Fruit fly (Drosophila melanogaster) whole organism, prepupa: ENCODE results near the gene CG15880.

Experiments used
- Blimp-1 ChIP-seq: fragments of 200-800 bp; sonication (Bioruptor generic); optimal IDR thresholded peaks from 3 replicates; lab custom pipeline; 2017; ENCODE audit warnings: missing biosample characterization, missing genetic modification characterization, mild to moderate bottlenecking, moderate library complexity, missing genetic modification reagents
- CG10631 ChIP-seq: fragments of 200-800 bp; sonication (Bioruptor generic); optimal IDR thresholded peaks from 2 replicates; lab custom pipeline; 2016; ENCODE audit warnings: missing biosample characterization, missing genetic modification characterization
- CG11902 ChIP-seq: fragments of 200-800 bp; sonication (Bioruptor generic); optimal IDR thresholded peaks from 3 replicates; lab custom pipeline; 2016; ENCODE audit warnings: missing biosample characterization, missing genetic modification characterization
- CG15336 ChIP-seq: fragments of 200-800 bp; sonication (Bioruptor generic); IDR thresholded peaks from 2 replicates; pipeline ENCODE4 v1.3.6; 2022; ENCODE audit warnings: missing biosample characterization, missing genetic modification characterization
- CG16779 ChIP-seq: fragments of 200-800 bp; sonication (Bioruptor generic); optimal IDR thresholded peaks from 3 replicates; lab custom pipeline; 2017; ENCODE audit warnings: missing biosample characterization, mild to moderate bottlenecking, missing genetic modification characterization
- CG31627 ChIP-seq: fragments of 200-800 bp; sonication (Bioruptor generic); optimal IDR thresholded peaks from 3 replicates; lab custom pipeline; 2016; ENCODE audit warnings: missing biosample characterization, missing genetic modification characterization
- CG3919 ChIP-seq: fragments of 200-800 bp; sonication (Bioruptor generic); optimal IDR thresholded peaks from 3 replicates; lab custom pipeline; 2016; ENCODE audit warnings: missing biosample characterization, missing genetic modification characterization
- CG6163 ChIP-seq: fragments of 200-800 bp; sonication (Bioruptor generic); IDR thresholded peaks from 3 replicates; pipeline ENCODE4 v1.3.6; 2022; ENCODE audit warnings: missing biosample characterization, missing genetic modification characterization
- CG6792 ChIP-seq: fragments of 200-800 bp; sonication (Bioruptor generic); optimal IDR thresholded peaks from 3 replicates; lab custom pipeline; 2016; ENCODE audit warnings: missing biosample characterization, missing genetic modification characterization
- CG7368 ChIP-seq: fragments of 200-800 bp; sonication (Bioruptor generic); optimal IDR thresholded peaks from 3 replicates; lab custom pipeline; 2016; ENCODE audit warnings: missing biosample characterization, missing genetic modification characterization
- CG8119 ChIP-seq: fragments of 200-800 bp; sonication (Bioruptor generic); IDR thresholded peaks from 3 replicates; pipeline ENCODE4 v1.3.6; 2022; ENCODE audit warnings: missing biosample characterization, missing genetic modification characterization
- CG8632 ChIP-seq: fragments of 200-800 bp; sonication (Bioruptor generic); optimal IDR thresholded peaks from 3 replicates; lab custom pipeline; 2016; ENCODE audit warnings: missing biosample characterization, missing genetic modification characterization
- Eip75B ChIP-seq: fragments of 200-800 bp; sonication (Bioruptor generic); optimal IDR thresholded peaks from 3 replicates; lab custom pipeline; 2016; ENCODE audit warnings: missing biosample characterization, missing genetic modification characterization
- Eip78C ChIP-seq: fragments of 200-800 bp; sonication (Bioruptor generic); peaks from one replicate; lab custom pipeline; 2016; ENCODE audit warnings: missing biosample characterization, missing genetic modification characterization
- Ets21C ChIP-seq: fragments of 200-800 bp; sonication (Bioruptor generic); optimal IDR thresholded peaks from 3 replicates; lab custom pipeline; 2016; ENCODE audit warnings: missing biosample characterization, missing genetic modification characterization
- Ets96B ChIP-seq: fragments of 200-800 bp; optimal IDR thresholded peaks from 2 replicates; lab custom pipeline; 2019; ENCODE audit warnings: missing biosample characterization, mild to moderate bottlenecking, missing genetic modification characterization, moderate library complexity
- Gug ChIP-seq: fragments of 200-800 bp; sonication (Bioruptor generic); IDR thresholded peaks from 2 replicates; pipeline ENCODE4 v1.3.6; 2022; ENCODE audit warnings: missing biosample characterization, missing genetic modification characterization
- Hr39 ChIP-seq: fragments of 200-800 bp; sonication (Bioruptor generic); optimal IDR thresholded peaks from 2 replicates; lab custom pipeline; 2016; ENCODE audit warnings: missing biosample characterization, missing genetic modification characterization
- Lpt ChIP-seq: fragments of 200-800 bp; sonication (Bioruptor generic); optimal IDR thresholded peaks from 3 replicates; lab custom pipeline; 2016; ENCODE audit warnings: missing biosample characterization, missing genetic modification characterization
- Met ChIP-seq: fragments of 200-800 bp; sonication (Bioruptor generic); optimal IDR thresholded peaks from 3 replicates; lab custom pipeline; 2016; ENCODE audit warnings: missing biosample characterization, missing genetic modification characterization
- OdsH ChIP-seq: fragments of 200-800 bp; sonication (Bioruptor generic); optimal IDR thresholded peaks from 3 replicates; lab custom pipeline; 2016; ENCODE audit warnings: missing biosample characterization, missing genetic modification characterization
- Sox102F ChIP-seq: fragments of 200-800 bp; sonication (Bioruptor generic); optimal IDR thresholded peaks from 2 replicates; lab custom pipeline; 2016; ENCODE audit warnings: missing biosample characterization, mild to moderate bottlenecking, missing genetic modification characterization
- Sox14 ChIP-seq: fragments of 200-800 bp; sonication (Bioruptor generic); optimal IDR thresholded peaks from 3 replicates; lab custom pipeline; 2016; ENCODE audit warnings: missing biosample characterization, missing genetic modification characterization
- achi ChIP-seq: fragments of 200-800 bp; sonication (Bioruptor generic); optimal IDR thresholded peaks from 3 replicates; lab custom pipeline; 2016; ENCODE audit warnings: missing biosample characterization, missing genetic modification characterization
- acj6 ChIP-seq: fragments of 200-800 bp; sonication (Bioruptor generic); optimal IDR thresholded peaks from 3 replicates; lab custom pipeline; 2016; ENCODE audit warnings: missing biosample characterization, missing genetic modification characterization
- cyc ChIP-seq: fragments of 200-800 bp; sonication (Bioruptor generic); optimal IDR thresholded peaks from 3 replicates; lab custom pipeline; 2016; ENCODE audit warnings: missing biosample characterization, missing genetic modification characterization
- dac ChIP-seq: fragments of 200-800 bp; sonication (Bioruptor generic); optimal IDR thresholded peaks from 2 replicates; lab custom pipeline; 2017; ENCODE audit warnings: missing biosample characterization, mild to moderate bottlenecking, missing genetic modification characterization
- dsx ChIP-seq: fragments of 200-800 bp; optimal IDR thresholded peaks from 3 replicates; lab custom pipeline; 2019; ENCODE audit warnings: missing biosample characterization, mild to moderate bottlenecking, missing genetic modification characterization, moderate library complexity; ENCODE audit not compliant: poor library complexity, severe bottlenecking
- eg ChIP-seq: fragments of 200-800 bp; sonication (Bioruptor generic); IDR thresholded peaks from 3 replicates; pipeline ENCODE4 v1.3.6; 2022; ENCODE audit warnings: missing biosample characterization, missing genetic modification characterization
- esn ChIP-seq: fragments of 200-800 bp; sonication (Bioruptor generic); optimal IDR thresholded peaks from 2 replicates; lab custom pipeline; 2016; ENCODE audit warnings: missing biosample characterization, mild to moderate bottlenecking, missing genetic modification characterization, moderate library complexity
- fd59A ChIP-seq: fragments of 200-800 bp; sonication (Bioruptor generic); optimal IDR thresholded peaks from 2 replicates; lab custom pipeline; 2017; ENCODE audit warnings: missing biosample characterization, mild to moderate bottlenecking, missing genetic modification characterization, missing genetic modification reagents
- lz ChIP-seq: fragments of 200-800 bp; sonication (Bioruptor generic); optimal IDR thresholded peaks from 3 replicates; lab custom pipeline; 2016; ENCODE audit warnings: missing biosample characterization, missing genetic modification characterization
- net ChIP-seq: fragments of 200-800 bp; sonication (Bioruptor generic); optimal IDR thresholded peaks from 3 replicates; lab custom pipeline; 2016; ENCODE audit warnings: missing biosample characterization, missing genetic modification characterization
- pdm3 ChIP-seq: fragments of 200-800 bp; sonication (Bioruptor generic); optimal IDR thresholded peaks from 3 replicates; lab custom pipeline; 2016; ENCODE audit warnings: missing biosample characterization, missing genetic modification characterization
- ss ChIP-seq, 2 experiments: fragments of 200-800 bp; sonication (Bioruptor generic); optimal IDR thresholded peaks; 2 replicates in 1 of 2; 3 replicates in 1 of 2; lab custom pipeline; 2017 to 2018; ENCODE audit warnings: mild to moderate bottlenecking in 2 of 2, missing biosample characterization in 2 of 2, missing genetic modification characterization in 2 of 2, moderate library complexity in 1 of 2
- svp ChIP-seq: fragments of 200-800 bp; sonication (Bioruptor generic); peaks from one replicate; lab custom pipeline; 2016; ENCODE audit warnings: missing biosample characterization, missing genetic modification characterization
- vri ChIP-seq: fragments of 200-800 bp; sonication (Bioruptor generic); optimal IDR thresholded peaks from 3 replicates; lab custom pipeline; 2016; ENCODE audit warnings: missing biosample characterization, mild to moderate bottlenecking, missing genetic modification characterization

Gene CG15880

dm6 chr2L:865851-866250 is 48.1 kb upstream of the CG15880 start (continued):
- TF ChIP-seq dac = peak; percentile 89
- TF ChIP-seq CG11902 (GFP tag; lab: Kevin White, UChicago) = peak; percentile 97
- peak; percentile 98 for TF ChIP-seq CG15336 (GFP tag; lab: Robert Waterston, UW)
- peak; percentile 94 for TF ChIP-seq Gug (GFP tag; lab: Robert Waterston, UW)
- peak; percentile 96 for TF ChIP-seq CG8632
- peak; percentile 96 for TF ChIP-seq Sox102F (GFP tag; lab: Kevin White, UChicago)
- peak; percentile 97 for TF ChIP-seq achi (GFP tag; lab: Kevin White, UChicago)
- TF ChIP-seq Ets21C (GFP tag; lab: Kevin White, UChicago) = peak; percentile 94
- TF ChIP-seq Ets96B = peak; percentile 93
- TF ChIP-seq acj6 (GFP tag; lab: Kevin White, UChicago) = peak; percentile 98
- peak; percentile 98 for TF ChIP-seq lz (GFP tag; lab: Kevin White, UChicago)
- TF ChIP-seq CG8119 (GFP tag; lab: Robert Waterston, UW) = peak; percentile 98
- peak; percentile 92 for TF ChIP-seq fd59A (GFP tag; lab: Kevin White, UChicago)
- TF ChIP-seq Sox14 (GFP tag; lab: Kevin White, UChicago) = peak; percentile 97
- TF ChIP-seq dsx = peak; percentile 92
- peak; percentile 98 for TF ChIP-seq net (GFP tag; lab: Kevin White, UChicago)
- peak; percentile 97 for TF ChIP-seq cyc (GFP tag; lab: Kevin White, UChicago)
- TF ChIP-seq Eip78C (GFP tag; lab: Kevin White, UChicago) = peak; percentile 99

- no peak for TF ChIP-seq CG10631 (GFP tag; lab: Kevin White, UChicago)
- no peak for TF ChIP-seq Lpt (GFP tag; lab: Kevin White, UChicago)
- TF ChIP-seq achi (GFP tag; lab: Kevin White, UChicago) = no peak
- TF ChIP-seq CG31627 (GFP tag; lab: Kevin White, UChicago) = no peak
These were observed 42.1 kb upstream of the CG15880 start, which contains the start of gene CG13950 for dm6 chr2L:859897-860296. TSS of gene CG13950 (plus strand) at chr2L:860197.

dm6 chr2L:857897-858517 is 40.3 kb upstream of the CG15880 start:
- TF ChIP-seq pdm3 (GFP tag; lab: Kevin White, UChicago) (peak; percentile 39), ss (GFP tag; optimal IDR thresholded peaks at IDR 0.05; lab: Kevin White, UChicago) (no peak), CG10631 (GFP tag; lab: Kevin White, UChicago) (peak; percentile 13), Sox102F (GFP tag; lab: Kevin White, UChicago) (peak; percentile 29), Eip75B (GFP tag; lab: Kevin White, UChicago) (peak; percentile 39), CG7368 (GFP tag; lab: Kevin White, UChicago) (peak; percentile 14), Hr39 (GFP tag; lab: Kevin White, UChicago) (no peak), svp (GFP tag; lab: Kevin White, UChicago) (peak; percentile 60), CG3919 (GFP tag; lab: Kevin White, UChicago) (peak; percentile 11), CG16779 (tag; lab: Kevin White, UChicago) (peak; percentile 8), vri (GFP tag; lab: Kevin White, UChicago) (peak; percentile 45), CG6163 (GFP tag; lab: Robert Waterston, UW) (no peak), Sox14 (GFP tag; lab: Kevin White, UChicago) (peak; percentile 24), acj6 (GFP tag; lab: Kevin White, UChicago) (no peak), Eip78C (GFP tag; lab: Kevin White, UChicago) (peak; percentile 38), eg (GFP tag; lab: Robert Waterston, UW) (0 out of 3 replicates have a peak, but pooled peaks have one; percentile 34), CG31627 (GFP tag; lab: Kevin White, UChicago) (peak; percentile 43), CG6792 (peak; percentile 40), Blimp-1 (GFP tag; lab: Kevin White, UChicago) (no peak), Met (GFP tag; lab: Kevin White, UChicago) (peak; percentile 7), esn (GFP tag; lab: Kevin White, UChicago) (peak; percentile 57), OdsH (GFP tag; lab: Kevin White, UChicago) (peak; percentile 56)
- TF ChIP-seq, all 60 proteins: peak for 17
